Fruit fly (Drosophila melanogaster) whole organism, embryonic: ENCODE data around the gene CG3342.
A peak's percentile ranks its signal among the peaks of the same experiment; 100 is the strongest.

ENCODE experiments used
- CG10321 ChIP-seq: fragments of 200-800 bp; sonication (Bioruptor generic); IDR thresholded peaks from 2 replicates; pipeline ENCODE4 v1.3.6; 2022; ENCODE audit warnings: missing biosample characterization, missing genetic modification characterization
- CG12659 ChIP-seq: fragments of 200-800 bp; sonication (Bioruptor generic); optimal IDR thresholded peaks from 3 replicates; lab custom pipeline; 2017; ENCODE audit warnings: mild to moderate bottlenecking, missing biosample characterization, missing genetic modification reagents, missing genetic modification characterization
- CG13424 ChIP-seq: fragments of 200-800 bp; sonication (Bioruptor generic); optimal IDR thresholded peaks from 2 replicates; lab custom pipeline; 2019; ENCODE audit warnings: missing biosample characterization, mild to moderate bottlenecking, missing genetic modification characterization, moderate library complexity
- CG17359 ChIP-seq: fragments of 200-800 bp; sonication (Bioruptor generic); optimal IDR thresholded peaks from 3 replicates; lab custom pipeline; 2018; ENCODE audit warnings: missing biosample characterization, mild to moderate bottlenecking, missing genetic modification characterization, moderate library complexity
- CG1832 ChIP-seq: fragments of 200-800 bp; sonication (Bioruptor generic); optimal IDR thresholded peaks from 2 replicates; lab custom pipeline; 2017; ENCODE audit warnings: missing biosample characterization, mild to moderate bottlenecking, missing genetic modification characterization, inconsistent platforms
- CG2116 ChIP-seq: fragments of 200-800 bp; sonication (Bioruptor generic); optimal IDR thresholded peaks from 3 replicates; lab custom pipeline; 2018; ENCODE audit warnings: missing biosample characterization, mild to moderate bottlenecking, missing genetic modification characterization
- CG34224 ChIP-seq: fragments of 200-800 bp; sonication (Bioruptor generic); IDR thresholded peaks from 3 replicates; pipeline ENCODE4 v1.3.6; 2022; ENCODE audit warnings: missing biosample characterization, missing genetic modification characterization; ENCODE audit not compliant: partially characterized antibody
- CG34376 ChIP-seq: fragments of 200-800 bp; sonication (Bioruptor generic); optimal IDR thresholded peaks from 2 replicates; lab custom pipeline; 2018; ENCODE audit warnings: missing biosample characterization, mild to moderate bottlenecking, missing genetic modification characterization
- CG34422 ChIP-seq: fragments of 200-800 bp; sonication (Bioruptor generic); IDR thresholded peaks from 3 replicates; pipeline ENCODE4 v1.3.6; 2022; ENCODE audit warnings: missing biosample characterization, missing genetic modification characterization
- CG4328 ChIP-seq: fragments of 200-800 bp; sonication (Bioruptor generic); optimal IDR thresholded peaks from 3 replicates; lab custom pipeline; 2017; ENCODE audit warnings: missing biosample characterization, missing genetic modification reagents, missing genetic modification characterization
- CG4404 ChIP-seq: fragments of 200-800 bp; sonication (Bioruptor generic); IDR thresholded peaks from 2 replicates; pipeline ENCODE4 v1.3.6; 2022; ENCODE audit warnings: missing biosample characterization, missing genetic modification characterization
- CG4617 ChIP-seq: fragments of 200-800 bp; sonication (Bioruptor generic); optimal IDR thresholded peaks from 3 replicates; lab custom pipeline; 2016; ENCODE audit warnings: missing biosample characterization, missing genetic modification characterization, borderline replicate concordance
- CG5245 ChIP-seq: fragments of 200-800 bp; sonication (Bioruptor generic); optimal IDR thresholded peaks from 3 replicates; lab custom pipeline; 2016; ENCODE audit warnings: missing biosample characterization, missing genetic modification characterization
- CG7839 ChIP-seq: fragments of 200-800 bp; sonication (Bioruptor generic); optimal IDR thresholded peaks from 3 replicates; lab custom pipeline; 2018; ENCODE audit warnings: missing biosample characterization, mild to moderate bottlenecking, missing genetic modification characterization, moderate library complexity
- CG7928 ChIP-seq: fragments of 200-800 bp; sonication (Bioruptor generic); optimal IDR thresholded peaks from 2 replicates; lab custom pipeline; 2017; ENCODE audit warnings: missing biosample characterization, mild to moderate bottlenecking, missing genetic modification characterization
- CG9727 ChIP-seq: fragments of 200-800 bp; sonication (Bioruptor generic); optimal IDR thresholded peaks from 3 replicates; lab custom pipeline; 2017; ENCODE audit warnings: missing biosample characterization, mild to moderate bottlenecking, missing genetic modification characterization
- Hand ChIP-seq: fragments of 200-800 bp; sonication (Bioruptor generic); optimal IDR thresholded peaks from 2 replicates; lab custom pipeline; 2017; ENCODE audit warnings: mild to moderate bottlenecking, missing biosample characterization, missing genetic modification reagents, missing genetic modification characterization
- Hr3 ChIP-seq: fragments of 200-800 bp; sonication (Bioruptor generic); optimal IDR thresholded peaks from 3 replicates; lab custom pipeline; 2016; ENCODE audit warnings: missing biosample characterization, missing genetic modification characterization
- MBD-R2 ChIP-seq: fragments of 200-800 bp; sonication (Bioruptor generic); IDR thresholded peaks from 2 replicates; pipeline ENCODE4 v1.3.6; 2022; ENCODE audit warnings: missing biosample characterization, missing genetic modification characterization
- MESR4 ChIP-seq: fragments of 200-800 bp; sonication (Bioruptor generic); optimal IDR thresholded peaks from 2 replicates; lab custom pipeline; 2018; ENCODE audit warnings: missing biosample characterization, mild to moderate bottlenecking, missing genetic modification characterization, moderate library complexity
- Mrtf ChIP-seq: fragments of 200-800 bp; sonication (Bioruptor generic); IDR thresholded peaks from 3 replicates; pipeline ENCODE4 v1.3.6; 2022; ENCODE audit warnings: missing biosample characterization, missing genetic modification characterization
- Ptx1 ChIP-seq: fragments of 200-800 bp; sonication (Bioruptor generic); IDR thresholded peaks from 2 replicates; pipeline ENCODE4 v1.3.6; 2022; ENCODE audit warnings: missing biosample characterization, missing genetic modification characterization
- Sin3A ChIP-seq: fragments of >200 bp; optimal IDR thresholded peaks from 2 replicates; lab custom pipeline; 2018
- Ssrp ChIP-seq: fragments of 200-800 bp; sonication (Bioruptor generic); optimal IDR thresholded peaks from 2 replicates; lab custom pipeline; 2018; ENCODE audit warnings: missing biosample characterization, mild to moderate bottlenecking, missing genetic modification characterization, moderate library complexity
- Trl ChIP-seq, 3 experiments: fragments of >200 bp in 2 of 3; fragments of 200-800 bp in 1 of 3; sonication (Bioruptor generic) in 1 of 3; optimal IDR thresholded peaks; 2 replicates in 1 of 3; 3 replicates in 2 of 3; lab custom pipeline; 2016 to 2017; ENCODE audit warnings: missing biosample characterization in 1 of 3, missing genetic modification characterization in 1 of 3
- YL-1 ChIP-seq: fragments of 200-800 bp; sonication (Bioruptor generic); optimal IDR thresholded peaks from 3 replicates; lab custom pipeline; 2017; ENCODE audit warnings: missing biosample characterization, mild to moderate bottlenecking, missing genetic modification characterization
- chif ChIP-seq, 2 experiments: fragments of 200-800 bp; sonication (Bioruptor generic); optimal IDR thresholded peaks; 3 replicates each; lab custom pipeline; 2016; ENCODE audit warnings: missing biosample characterization in 2 of 2, missing genetic modification characterization in 2 of 2
- chinmo ChIP-seq: fragments of 200-800 bp; sonication (Bioruptor generic); IDR thresholded peaks from 4 replicates; pipeline ENCODE4 v1.3.6; 2022; ENCODE audit warnings: missing biosample characterization, missing genetic modification characterization; ENCODE audit not compliant: partially characterized antibody
- ewg ChIP-seq: fragments of 200-800 bp; sonication (Bioruptor generic); optimal IDR thresholded peaks from 3 replicates; lab custom pipeline; 2017; ENCODE audit warnings: mild to moderate bottlenecking, missing biosample characterization, missing genetic modification reagents, missing genetic modification characterization
- exex ChIP-seq: fragments of 200-800 bp; sonication (Bioruptor generic); optimal IDR thresholded peaks from 4 replicates; lab custom pipeline; 2018; ENCODE audit warnings: missing biosample characterization, mild to moderate bottlenecking, missing genetic modification characterization, moderate library complexity
- gfzf ChIP-seq: fragments of 200-800 bp; sonication (Bioruptor generic); optimal IDR thresholded peaks from 2 replicates; lab custom pipeline; 2016; ENCODE audit warnings: missing biosample characterization, mild to moderate bottlenecking, missing genetic modification characterization, moderate library complexity
- her ChIP-seq: fragments of 200-800 bp; sonication (Bioruptor generic); optimal IDR thresholded peaks from 2 replicates; lab custom pipeline; 2016; ENCODE audit warnings: missing biosample characterization, missing genetic modification characterization
- kah ChIP-seq: fragments of 200-800 bp; sonication (Bioruptor generic); optimal IDR thresholded peaks from 2 replicates; lab custom pipeline; 2018; ENCODE audit warnings: missing biosample characterization, mild to moderate bottlenecking, missing genetic modification characterization
- kni ChIP-seq: fragments of 200-800 bp; sonication (Bioruptor generic); optimal IDR thresholded peaks from 3 replicates; lab custom pipeline; 2017; ENCODE audit warnings: mild to moderate bottlenecking, missing biosample characterization, missing genetic modification reagents, missing genetic modification characterization
- maf-S ChIP-seq: fragments of 200-800 bp; sonication (Bioruptor generic); optimal IDR thresholded peaks from 2 replicates; lab custom pipeline; 2016; ENCODE audit warnings: missing biosample characterization, missing genetic modification characterization
- nom ChIP-seq: fragments of 200-800 bp; sonication (Bioruptor generic); optimal IDR thresholded peaks from 2 replicates; lab custom pipeline; 2017; ENCODE audit warnings: missing biosample characterization, missing genetic modification characterization, mild to moderate bottlenecking, moderate library complexity, missing genetic modification reagents
- pan ChIP-seq, 4 experiments: fragments of >200 bp in 3 of 4; fragments of 200-800 bp in 1 of 4; sonication (Bioruptor generic) in 1 of 4; optimal IDR thresholded peaks in 3 of 4; IDR thresholded peaks in 1 of 4; 2 replicates each; pipeline versions ENCODE4 v1.3.6 to Lab custom; 2017 to 2022; ENCODE audit warnings: missing biosample characterization in 2 of 4, missing genetic modification characterization in 2 of 4, mixed read lengths in 1 of 4
- prd ChIP-seq, 3 experiments: fragments of >200 bp in 2 of 3; fragments of 200-800 bp in 1 of 3; sonication (Bioruptor generic) in 1 of 3; optimal IDR thresholded peaks in 2 of 3; IDR thresholded peaks in 1 of 3; 2 replicates in 2 of 3; 3 replicates in 1 of 3; pipeline versions ENCODE4 v1.3.6 to Lab custom; 2017 to 2022; ENCODE audit warnings: missing biosample characterization in 1 of 3, missing genetic modification characterization in 1 of 3
- psq ChIP-seq: fragments of 200-800 bp; sonication (Bioruptor generic); optimal IDR thresholded peaks from 2 replicates; lab custom pipeline; 2017; ENCODE audit warnings: missing biosample characterization, missing genetic modification characterization
- pzg ChIP-seq: fragments of 200-800 bp; sonication (Bioruptor generic); optimal IDR thresholded peaks from 3 replicates; lab custom pipeline; 2018; ENCODE audit warnings: missing biosample characterization, mild to moderate bottlenecking, missing genetic modification characterization, moderate library complexity
- row ChIP-seq: fragments of 200-800 bp; sonication (Bioruptor generic); IDR thresholded peaks from 3 replicates; pipeline ENCODE4 v1.3.6; 2022; ENCODE audit warnings: missing biosample characterization, missing genetic modification characterization
- sens ChIP-seq: fragments of 200-800 bp; sonication (Bioruptor generic); peaks from one replicate; lab custom pipeline; 2016; ENCODE audit warnings: missing biosample characterization, missing genetic modification characterization
- slbo ChIP-seq: fragments of 200-800 bp; sonication (Bioruptor generic); IDR thresholded peaks from 2 replicates; pipeline ENCODE4 v1.3.6; 2022; ENCODE audit warnings: missing biosample characterization, missing genetic modification characterization
- sqz ChIP-seq: fragments of 200-800 bp; sonication (Bioruptor generic); optimal IDR thresholded peaks from 3 replicates; lab custom pipeline; 2018; ENCODE audit warnings: missing biosample characterization, mild to moderate bottlenecking, missing genetic modification characterization
- ssp ChIP-seq: fragments of 200-800 bp; sonication (Bioruptor generic); IDR thresholded peaks from 2 replicates; pipeline ENCODE4 v1.3.6; 2022; ENCODE audit warnings: missing biosample characterization, missing genetic modification characterization
- stwl ChIP-seq: fragments of 200-800 bp; sonication (Bioruptor generic); optimal IDR thresholded peaks from 3 replicates; lab custom pipeline; 2018; ENCODE audit warnings: missing biosample characterization, mild to moderate bottlenecking, missing genetic modification characterization, moderate library complexity
- tgo ChIP-seq: fragments of 200-800 bp; sonication (Bioruptor generic); IDR thresholded peaks from 3 replicates; pipeline ENCODE4 v1.3.6; 2022; ENCODE audit warnings: missing biosample characterization, missing genetic modification characterization
- trem ChIP-seq: fragments of 200-800 bp; optimal IDR thresholded peaks from 3 replicates; lab custom pipeline; 2019; ENCODE audit warnings: missing biosample characterization, mild to moderate bottlenecking, missing genetic modification characterization, moderate library complexity

CG3342 gene

DNA sequence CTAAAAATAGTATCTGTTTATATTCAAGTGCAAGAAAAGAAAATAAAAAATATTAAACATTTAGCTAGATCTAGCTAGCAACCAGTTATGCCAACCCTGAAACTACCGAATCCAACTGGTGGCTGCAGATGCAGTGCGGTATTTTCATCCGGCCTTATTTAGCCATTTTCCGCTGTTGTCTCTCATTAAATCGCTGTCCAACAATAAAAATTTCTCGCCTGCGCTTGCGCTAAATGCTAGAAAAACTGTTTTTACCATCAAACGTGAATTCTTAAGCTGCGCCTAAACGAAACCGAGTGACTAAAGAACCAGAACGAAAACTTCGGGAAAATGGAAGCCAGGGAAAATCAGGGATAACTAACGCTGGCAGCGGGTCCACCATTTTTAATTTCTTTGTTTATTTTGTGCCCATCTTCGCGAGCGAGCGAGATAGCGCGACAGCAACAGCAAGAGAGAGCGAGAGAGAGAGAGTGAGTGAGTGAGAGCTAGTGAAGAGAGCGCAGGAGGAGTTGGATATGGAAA is 6.2 kb upstream of the CG3342 start, which contains the start of gene dx:
TSS of gene dx (plus strand) at position 164 of the 522 bp plus-strand sequence.
- TF ChIP-seq CG4617 (peak; percentile 25), CG7928 (peak; percentile 76), nom (GFP tag; lab: Kevin White, UChicago) (peak; percentile 46), maf-S (GFP tag; lab: Kevin White, UChicago) (no peak), CG10321 (GFP tag; lab: Robert Waterston, UW) (peak; percentile 67), trem (tag; lab: Kevin White, UChicago) (peak; percentile 7), CG12659 (GFP tag; lab: Kevin White, UChicago) (peak; percentile 45), CG4404 (GFP tag; lab: Robert Waterston, UW) (no peak), YL-1 (GFP tag; lab: Kevin White, UChicago) (peak; percentile 79), Ssrp (tag; lab: Kevin White, UChicago) (no peak), exex (no peak), her (GFP tag; lab: Kevin White, UChicago) (peak; percentile 52), CG34224 (0 out of 3 replicates have a peak, but pooled peaks have one; percentile 41), CG4328 (GFP tag; lab: Kevin White, UChicago) (no peak), CG2116 (GFP tag; lab: Kevin White, UChicago) (peak; percentile 87), row (peak; percentile 59), Trl (optimal IDR thresholded peaks at IDR 0.05; lab: Kevin White, UChicago) (peak; percentile 53 to 74), Trl (GFP tag; optimal IDR thresholded peaks at IDR 0.05; lab: Kevin White, UChicago) (no peak), tgo (GFP tag; lab: Robert Waterston, UW) (0 out of 3 replicates have a peak, but pooled peaks have one; percentile 15), CG34422 (GFP tag; lab: Robert Waterston, UW) (0 out of 3 replicates have a peak, but pooled peaks have one; percentile 19), Hand (GFP tag; lab: Kevin White, UChicago) (no peak), CG1832 (peak; percentile 94), Mrtf (no peak), sens (GFP tag; lab: Kevin White, UChicago) (peak; percentile 69), pan (optimal IDR thresholded peaks at IDR 0.05; lab: Kevin White, UChicago) (no peak), pan (GFP tag; optimal IDR thresholded peaks at IDR 0.05 in 1 of 2, IDR thresholded peaks at IDR 0.05 in 1 of 2) (peak in 1 of 2 experiments; percentile 27), Sin3A (lab: Kevin White, UChicago) (peak; percentile 33), prd (optimal IDR thresholded peaks at IDR 0.05; lab: Kevin White, UChicago) (no peak), prd (GFP tag; IDR thresholded peaks at IDR 0.05; lab: Robert Waterston, UW) (peak; percentile 22; the same call in 1 of the 3 replicates), stwl (tag; lab: Kevin White, UChicago) (no peak), CG9727 (GFP tag; lab: Kevin White, UChicago) (peak; percentile 8), sqz (GFP tag; lab: Kevin White, UChicago) (no peak), pzg (GFP tag; lab: Kevin White, UChicago) (peak; percentile 8), MBD-R2 (GFP tag; lab: Robert Waterston, UW) (0 out of 2 replicates have a peak, but pooled peaks have one; percentile 25), gfzf (peak; percentile 29), kni (GFP tag; lab: Kevin White, UChicago) (no peak), CG13424 (tag; lab: Kevin White, UChicago) (peak; percentile 15), slbo (0 out of 2 replicates have a peak, but pooled peaks have one; percentile 39), CG34376 (GFP tag; lab: Kevin White, UChicago) (peak; percentile 32), MESR4 (GFP tag; lab: Kevin White, UChicago) (peak; percentile 91), ewg (GFP tag; lab: Kevin White, UChicago) (peak; percentile 33), CG5245 (no peak), Hr3 (GFP tag; lab: Kevin White, UChicago) (no peak), psq (GFP tag; lab: Kevin White, UChicago) (peak; percentile 74), Ptx1 (GFP tag; lab: Robert Waterston, UW) (no peak), CG17359 (tag; lab: Kevin White, UChicago) (no peak), CG7839 (tag; lab: Kevin White, UChicago) (peak; percentile 0), kah (GFP tag; lab: Kevin White, UChicago) (peak; percentile 72), chif (GFP tag; optimal IDR thresholded peaks at IDR 0.05; lab: Kevin White, UChicago) (no peak), ssp (GFP tag; lab: Robert Waterston, UW) (no peak), chinmo (GFP tag; lab: Robert Waterston, UW) (0 out of 4 replicates have a peak, but pooled peaks have one; percentile 35)
